Fruit fly (Drosophila melanogaster) whole organism, prepupa: Measurements from ENCODE around the gene G6P.

Source experiments
- CG10631 ChIP-seq: fragments of 200-800 bp; sonication (Bioruptor generic); optimal IDR thresholded peaks from 2 replicates; lab custom pipeline; 2016; ENCODE audit warnings: missing biosample characterization, missing genetic modification characterization
- CG11294 ChIP-seq: fragments of 200-800 bp; sonication (Bioruptor generic); IDR thresholded peaks from 2 replicates; pipeline ENCODE4 v1.3.6; 2022; ENCODE audit warnings: missing biosample characterization, missing genetic modification characterization
- CG11762 ChIP-seq: fragments of 200-800 bp; sonication (Bioruptor generic); optimal IDR thresholded peaks from 3 replicates; lab custom pipeline; 2016; ENCODE audit warnings: missing biosample characterization, missing genetic modification characterization; ENCODE audit not compliant: insufficient read depth
- CG11902 ChIP-seq: fragments of 200-800 bp; sonication (Bioruptor generic); optimal IDR thresholded peaks from 3 replicates; lab custom pipeline; 2016; ENCODE audit warnings: missing biosample characterization, missing genetic modification characterization
- CG15336 ChIP-seq: fragments of 200-800 bp; sonication (Bioruptor generic); IDR thresholded peaks from 2 replicates; pipeline ENCODE4 v1.3.6; 2022; ENCODE audit warnings: missing biosample characterization, missing genetic modification characterization
- CG1621 ChIP-seq: fragments of 200-800 bp; sonication (Bioruptor generic); optimal IDR thresholded peaks from 3 replicates; lab custom pipeline; 2018; ENCODE audit warnings: missing biosample characterization, mild to moderate bottlenecking, missing genetic modification characterization
- CG16779 ChIP-seq: fragments of 200-800 bp; sonication (Bioruptor generic); optimal IDR thresholded peaks from 3 replicates; lab custom pipeline; 2017; ENCODE audit warnings: missing biosample characterization, mild to moderate bottlenecking, missing genetic modification characterization
- CG31627 ChIP-seq: fragments of 200-800 bp; sonication (Bioruptor generic); optimal IDR thresholded peaks from 3 replicates; lab custom pipeline; 2016; ENCODE audit warnings: missing biosample characterization, missing genetic modification characterization
- CG32006 ChIP-seq: fragments of 200-800 bp; sonication (Bioruptor generic); optimal IDR thresholded peaks from 3 replicates; lab custom pipeline; 2017; ENCODE audit warnings: missing biosample characterization, mild to moderate bottlenecking, missing genetic modification characterization
- CG34406 ChIP-seq: fragments of 200-800 bp; sonication (Bioruptor generic); optimal IDR thresholded peaks from 3 replicates; lab custom pipeline; 2016; ENCODE audit warnings: missing biosample characterization, missing genetic modification characterization
- CG4318 ChIP-seq: fragments of 200-800 bp; sonication (Bioruptor generic); optimal IDR thresholded peaks from 3 replicates; lab custom pipeline; 2017; ENCODE audit warnings: missing biosample characterization, mild to moderate bottlenecking, missing genetic modification characterization
- CG6163 ChIP-seq: fragments of 200-800 bp; sonication (Bioruptor generic); IDR thresholded peaks from 3 replicates; pipeline ENCODE4 v1.3.6; 2022; ENCODE audit warnings: missing biosample characterization, missing genetic modification characterization
- CG6276 ChIP-seq: fragments of 200-800 bp; sonication (Bioruptor generic); optimal IDR thresholded peaks from 2 replicates; lab custom pipeline; 2017; ENCODE audit warnings: missing biosample characterization, mild to moderate bottlenecking, missing genetic modification characterization
- CG6808 ChIP-seq: fragments of 200-800 bp; sonication (Bioruptor generic); optimal IDR thresholded peaks from 3 replicates; lab custom pipeline; 2017; ENCODE audit warnings: missing biosample characterization, missing genetic modification characterization, mild to moderate bottlenecking, moderate library complexity, missing genetic modification reagents
- CG7368 ChIP-seq: fragments of 200-800 bp; sonication (Bioruptor generic); optimal IDR thresholded peaks from 3 replicates; lab custom pipeline; 2016; ENCODE audit warnings: missing biosample characterization, missing genetic modification characterization
- CG8319 ChIP-seq: fragments of 200-800 bp; sonication (Bioruptor generic); optimal IDR thresholded peaks from 3 replicates; lab custom pipeline; 2016; ENCODE audit warnings: missing biosample characterization, missing genetic modification characterization
- CG8632 ChIP-seq: fragments of 200-800 bp; sonication (Bioruptor generic); optimal IDR thresholded peaks from 3 replicates; lab custom pipeline; 2016; ENCODE audit warnings: missing biosample characterization, missing genetic modification characterization
- CG9139 ChIP-seq: fragments of 200-800 bp; sonication (Bioruptor generic); optimal IDR thresholded peaks from 3 replicates; lab custom pipeline; 2017; ENCODE audit warnings: missing biosample characterization, mild to moderate bottlenecking, missing genetic modification characterization
- Eip75B ChIP-seq: fragments of 200-800 bp; sonication (Bioruptor generic); optimal IDR thresholded peaks from 3 replicates; lab custom pipeline; 2016; ENCODE audit warnings: missing biosample characterization, missing genetic modification characterization
- Eip78C ChIP-seq: fragments of 200-800 bp; sonication (Bioruptor generic); peaks from one replicate; lab custom pipeline; 2016; ENCODE audit warnings: missing biosample characterization, missing genetic modification characterization
- Ets21C ChIP-seq: fragments of 200-800 bp; sonication (Bioruptor generic); optimal IDR thresholded peaks from 3 replicates; lab custom pipeline; 2016; ENCODE audit warnings: missing biosample characterization, missing genetic modification characterization
- Hr38 ChIP-seq: sonication (Bioruptor generic); optimal IDR thresholded peaks from 2 replicates; lab custom pipeline; 2016; ENCODE audit warnings: missing biosample characterization, missing genetic modification characterization
- Hr39 ChIP-seq: fragments of 200-800 bp; sonication (Bioruptor generic); optimal IDR thresholded peaks from 2 replicates; lab custom pipeline; 2016; ENCODE audit warnings: missing biosample characterization, missing genetic modification characterization
- Hr4 ChIP-seq: fragments of 200-800 bp; sonication (Bioruptor generic); optimal IDR thresholded peaks from 3 replicates; lab custom pipeline; 2016; ENCODE audit warnings: missing biosample characterization, missing genetic modification characterization
- Lpt ChIP-seq: fragments of 200-800 bp; sonication (Bioruptor generic); optimal IDR thresholded peaks from 3 replicates; lab custom pipeline; 2016; ENCODE audit warnings: missing biosample characterization, missing genetic modification characterization
- Sox15 ChIP-seq: fragments of 200-800 bp; sonication (Bioruptor generic); optimal IDR thresholded peaks from 3 replicates; lab custom pipeline; 2016; ENCODE audit warnings: missing biosample characterization, missing genetic modification characterization
- dac ChIP-seq: fragments of 200-800 bp; sonication (Bioruptor generic); optimal IDR thresholded peaks from 2 replicates; lab custom pipeline; 2017; ENCODE audit warnings: missing biosample characterization, mild to moderate bottlenecking, missing genetic modification characterization
- dsx ChIP-seq: fragments of 200-800 bp; optimal IDR thresholded peaks from 3 replicates; lab custom pipeline; 2019; ENCODE audit warnings: missing biosample characterization, mild to moderate bottlenecking, missing genetic modification characterization, moderate library complexity; ENCODE audit not compliant: poor library complexity, severe bottlenecking
- eg ChIP-seq: fragments of 200-800 bp; sonication (Bioruptor generic); IDR thresholded peaks from 3 replicates; pipeline ENCODE4 v1.3.6; 2022; ENCODE audit warnings: missing biosample characterization, missing genetic modification characterization
- esn ChIP-seq: fragments of 200-800 bp; sonication (Bioruptor generic); optimal IDR thresholded peaks from 2 replicates; lab custom pipeline; 2016; ENCODE audit warnings: missing biosample characterization, mild to moderate bottlenecking, missing genetic modification characterization, moderate library complexity
- fd59A ChIP-seq: fragments of 200-800 bp; sonication (Bioruptor generic); optimal IDR thresholded peaks from 2 replicates; lab custom pipeline; 2017; ENCODE audit warnings: missing biosample characterization, mild to moderate bottlenecking, missing genetic modification characterization, missing genetic modification reagents
- ss ChIP-seq, 2 experiments: fragments of 200-800 bp; sonication (Bioruptor generic); optimal IDR thresholded peaks; 2 replicates in 1 of 2; 3 replicates in 1 of 2; lab custom pipeline; 2017 to 2018; ENCODE audit warnings: mild to moderate bottlenecking in 2 of 2, missing biosample characterization in 2 of 2, missing genetic modification characterization in 2 of 2, moderate library complexity in 1 of 2
- svp ChIP-seq: fragments of 200-800 bp; sonication (Bioruptor generic); peaks from one replicate; lab custom pipeline; 2016; ENCODE audit warnings: missing biosample characterization, missing genetic modification characterization
- vri ChIP-seq: fragments of 200-800 bp; sonication (Bioruptor generic); optimal IDR thresholded peaks from 3 replicates; lab custom pipeline; 2016; ENCODE audit warnings: missing biosample characterization, mild to moderate bottlenecking, missing genetic modification characterization

The G6P gene

DNA sequence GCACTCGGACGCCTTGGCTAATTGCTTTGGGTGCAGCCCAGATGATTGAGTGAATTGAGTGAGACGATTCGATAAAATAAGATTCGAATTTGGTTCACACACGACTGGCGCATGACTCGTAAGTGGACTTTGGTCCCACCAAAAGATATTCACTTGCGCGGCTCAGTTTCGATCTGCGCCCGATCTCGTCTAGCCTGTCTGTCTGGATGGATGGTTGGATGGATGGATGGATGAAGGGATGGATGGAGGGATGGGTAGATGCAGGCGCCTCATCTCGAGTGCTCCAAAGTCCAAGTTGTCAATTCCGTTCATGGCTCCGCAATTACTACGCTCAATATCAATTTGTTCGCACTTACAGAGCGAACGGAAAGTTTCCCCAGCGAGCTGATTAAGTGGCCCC lies 13.0 kb downstream of the G6P start (continued):
- TF ChIP-seq CG1621 (tag; lab: Kevin White, UChicago) (peak; percentile 55), CG31627 (GFP tag; lab: Kevin White, UChicago) (no peak), CG11902 (GFP tag; lab: Kevin White, UChicago) (no peak), CG8319 (GFP tag; lab: Kevin White, UChicago) (no peak), CG16779 (tag; lab: Kevin White, UChicago) (peak; percentile 39), Hr38 (GFP tag; lab: Kevin White, UChicago) (peak; percentile 27), CG6163 (GFP tag; lab: Robert Waterston, UW) (no peak; the same call in 2 of the 3 replicates), CG9139 (GFP tag; lab: Kevin White, UChicago) (peak; percentile 88), CG10631 (no peak), CG7368 (GFP tag; lab: Kevin White, UChicago) (peak; percentile 33), Ets21C (GFP tag; lab: Kevin White, UChicago) (no peak), CG11294 (GFP tag; lab: Robert Waterston, UW) (no peak), CG8632 (GFP tag; lab: Kevin White, UChicago) (no peak), dac (GFP tag; lab: Kevin White, UChicago) (no peak)

- no peak for TF ChIP-seq CG11762 (GFP tag; lab: Kevin White, UChicago)
- peak; percentile 91 for TF ChIP-seq svp
- TF ChIP-seq CG1621 (tag; lab: Kevin White, UChicago): no peak
- TF ChIP-seq CG10631: no peak
- TF ChIP-seq CG8632 (GFP tag; lab: Kevin White, UChicago): no peak
- TF ChIP-seq Sox15: no peak
Measured at dm6 chr2L:2800956-2801776, 14.4 kb downstream of the G6P start.

DNA sequence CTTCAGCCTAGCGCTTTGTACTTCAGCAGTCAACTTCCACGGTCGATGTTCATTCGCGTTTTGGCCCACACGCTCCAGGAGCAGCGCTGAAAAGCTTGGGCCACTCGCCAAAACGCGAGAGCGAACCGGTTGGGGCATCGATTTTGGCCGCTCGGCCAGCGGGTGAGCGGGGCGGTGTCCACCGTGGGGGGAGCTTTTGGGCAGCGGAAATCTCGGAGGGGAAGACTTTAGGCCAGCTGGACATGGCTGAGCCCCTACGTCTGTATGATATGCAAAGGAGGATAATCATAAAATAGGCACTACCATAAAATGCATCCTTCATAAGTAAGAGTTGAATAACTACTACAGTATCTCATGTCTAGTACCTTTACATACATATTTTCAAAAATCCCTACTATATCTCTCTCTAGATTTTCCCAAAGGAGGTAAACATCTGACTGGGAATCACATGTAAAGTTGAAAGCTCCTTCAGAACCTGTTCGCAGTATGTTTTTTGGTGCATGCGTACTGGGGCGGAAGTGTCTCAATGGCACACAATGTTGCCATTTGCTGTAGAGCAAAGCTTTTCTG lies 15.6 kb downstream of the G6P start, which contains the start of gene Syt1:
Syt1 (minus strand) TSS at position 71 of the 570 bp plus-strand sequence.
- TF ChIP-seq CG6276 (GFP tag; lab: Kevin White, UChicago) (no peak), vri (no peak), Lpt (GFP tag; lab: Kevin White, UChicago) (no peak), Sox15 (no peak), dsx (GFP tag; lab: Kevin White, UChicago) (peak; percentile 28), Eip78C (GFP tag; lab: Kevin White, UChicago) (peak; percentile 66), CG15336 (GFP tag; lab: Robert Waterston, UW) (peak; percentile 18; the same call in 1 of the 2 replicates), eg (GFP tag; lab: Robert Waterston, UW) (0 out of 3 replicates have a peak, but pooled peaks have one; percentile 13), Hr39 (GFP tag; lab: Kevin White, UChicago) (no peak), ss (GFP tag; optimal IDR thresholded peaks at IDR 0.05; lab: Kevin White, UChicago) (no peak), Hr4 (GFP tag; lab: Kevin White, UChicago) (peak; percentile 8), Hr38 (GFP tag; lab: Kevin White, UChicago) (no peak), CG6163 (GFP tag; lab: Robert Waterston, UW) (peak; percentile 51; the same call in 1 of the 3 replicates), svp (peak; percentile 28), dac (GFP tag; lab: Kevin White, UChicago) (no peak)

- TF ChIP-seq Ets21C (GFP tag; lab: Kevin White, UChicago): no peak
- TF ChIP-seq CG4318 (GFP tag; lab: Kevin White, UChicago): no peak
- no peak for TF ChIP-seq CG16779 (tag; lab: Kevin White, UChicago)
- TF ChIP-seq eg (GFP tag; lab: Robert Waterston, UW): no peak
- TF ChIP-seq CG8632 (GFP tag; lab: Kevin White, UChicago): no peak
Measured at dm6 chr2L:2797186-2797585, 18.4 kb downstream of the G6P start.

dm6 chr2L:2782790-2783189 lies 32.8 kb downstream of the G6P start:
- TF ChIP-seq CG11762 (GFP tag; lab: Kevin White, UChicago) (no peak), esn (GFP tag; lab: Kevin White, UChicago) (no peak), svp (no peak), Sox15 (no peak), Ets21C (GFP tag; lab: Kevin White, UChicago) (no peak), ss (GFP tag; optimal IDR thresholded peaks at IDR 0.05; lab: Kevin White, UChicago) (no peak), Eip75B (no peak), CG8319 (GFP tag; lab: Kevin White, UChicago) (no peak), CG34406 (GFP tag; lab: Kevin White, UChicago) (no peak), fd59A (GFP tag; lab: Kevin White, UChicago) (no peak), CG6276 (GFP tag; lab: Kevin White, UChicago) (no peak), CG6808 (GFP tag; lab: Kevin White, UChicago) (no peak), CG16779 (tag; lab: Kevin White, UChicago) (no peak), CG32006 (GFP tag; lab: Kevin White, UChicago) (no peak), dac (GFP tag; lab: Kevin White, UChicago) (no peak), Eip78C (GFP tag; lab: Kevin White, UChicago) (no peak)
